Worm (Caenorhabditis elegans) whole organism, L2 larva: Measurements from ENCODE around the gene srw-101.

Experiments used
- C34F6.9 ChIP-seq: fragments of 150-350 bp; optimal IDR thresholded peaks from 2 replicates; lab custom pipeline; 2014; ENCODE audit warnings: missing biosample characterization, missing genetic modification characterization
- R02D3.7 ChIP-seq: fragments of 150-350 bp; optimal IDR thresholded peaks from 2 replicates; lab custom pipeline; 2014; ENCODE audit warnings: missing biosample characterization, missing genetic modification characterization
- Y55F3AM.14 ChIP-seq: fragments of 200-800 bp; sonication (Bioruptor generic); optimal IDR thresholded peaks from 2 replicates; lab custom pipeline; 2018; ENCODE audit warnings: mild to moderate bottlenecking, missing genetic modification characterization, missing compliant biosample characterization
- ZK546.5 ChIP-seq: sonication (generic microtip); optimal IDR thresholded peaks from 2 replicates; lab custom pipeline; 2017; ENCODE audit warnings: missing biosample characterization, missing genetic modification characterization
- alr-1 ChIP-seq: fragments of 150-350 bp; optimal IDR thresholded peaks from 2 replicates; lab custom pipeline; 2014; ENCODE audit warnings: missing biosample characterization, missing genetic modification characterization
- ama-1 ChIP-seq: fragments of 150-350 bp; optimal IDR thresholded peaks from 2 replicates; lab custom pipeline; 2018; ENCODE audit warnings: inconsistent platforms
- blmp-1 ChIP-seq: sonication (generic microtip); optimal IDR thresholded peaks from 2 replicates; lab custom pipeline; 2017; ENCODE audit warnings: missing genetic modification characterization, mild to moderate bottlenecking, missing compliant biosample characterization, antibody characterized with exemption, moderate library complexity; ENCODE audit not compliant: insufficient read depth
- ceh-16 ChIP-seq: fragments of 150-350 bp; optimal IDR thresholded peaks from 2 replicates; lab custom pipeline; 2014; ENCODE audit warnings: missing biosample characterization, missing genetic modification characterization
- crh-2 ChIP-seq: sonication (generic microtip); optimal IDR thresholded peaks from 2 replicates; lab custom pipeline; 2017; ENCODE audit warnings: missing biosample characterization, missing genetic modification characterization
- dmd-4 ChIP-seq: sonication (generic microtip); optimal IDR thresholded peaks from 2 replicates; lab custom pipeline; 2017; ENCODE audit warnings: missing biosample characterization, missing genetic modification characterization
- egl-27 ChIP-seq: sonication (generic microtip); optimal IDR thresholded peaks from 3 replicates; lab custom pipeline; 2017; ENCODE audit warnings: missing biosample characterization, missing genetic modification reagents, missing genetic modification characterization
- elt-1 ChIP-seq: fragments of 150-350 bp; optimal IDR thresholded peaks from 2 replicates; lab custom pipeline; 2014; ENCODE audit warnings: missing biosample characterization, missing genetic modification characterization
- fos-1 ChIP-seq: fragments of 150-350 bp; optimal IDR thresholded peaks from 2 replicates; lab custom pipeline; 2014; ENCODE audit warnings: missing biosample characterization, missing genetic modification characterization
- gmeb-1 ChIP-seq: fragments of 150-350 bp; optimal IDR thresholded peaks from 2 replicates; lab custom pipeline; 2014; ENCODE audit warnings: missing biosample characterization, missing genetic modification characterization
- lin-11 ChIP-seq: fragments of 150-350 bp; sonication (generic microtip); optimal IDR thresholded peaks from 2 replicates; lab custom pipeline; 2014; ENCODE audit warnings: missing biosample characterization, missing genetic modification characterization, inconsistent platforms, mixed read lengths
- lin-13 ChIP-seq: fragments of 150-350 bp; optimal IDR thresholded peaks from 2 replicates; lab custom pipeline; 2014; ENCODE audit warnings: missing biosample characterization, missing genetic modification reagents, missing genetic modification characterization
- lin-39 ChIP-seq: fragments of 150-350 bp; optimal IDR thresholded peaks from 2 replicates; lab custom pipeline; 2014; ENCODE audit warnings: missing biosample characterization, missing genetic modification reagents, missing genetic modification characterization
- mbf-1 ChIP-seq: sonication (generic microtip); optimal IDR thresholded peaks from 2 replicates; lab custom pipeline; 2017; ENCODE audit warnings: missing biosample characterization, missing genetic modification characterization
- nhr-10 ChIP-seq: sonication (generic microtip); optimal IDR thresholded peaks from 2 replicates; lab custom pipeline; 2017; ENCODE audit warnings: missing biosample characterization, missing genetic modification characterization
- nhr-11 ChIP-seq: fragments of 150-350 bp; optimal IDR thresholded peaks from 2 replicates; lab custom pipeline; 2014; ENCODE audit warnings: missing biosample characterization, missing genetic modification characterization
- nhr-129 ChIP-seq: fragments of 150-350 bp; optimal IDR thresholded peaks from 2 replicates; lab custom pipeline; 2014; ENCODE audit warnings: missing biosample characterization, missing genetic modification characterization
- nhr-21 ChIP-seq: fragments of 150-350 bp; optimal IDR thresholded peaks from 2 replicates; lab custom pipeline; 2014; ENCODE audit warnings: missing biosample characterization, missing genetic modification characterization
- nhr-23 ChIP-seq: fragments of 150-350 bp; optimal IDR thresholded peaks from 2 replicates; lab custom pipeline; 2014; ENCODE audit warnings: missing biosample characterization, missing genetic modification reagents, missing genetic modification characterization
- nhr-6 ChIP-seq: fragments of 150-350 bp; optimal IDR thresholded peaks from 2 replicates; lab custom pipeline; 2014; ENCODE audit warnings: missing biosample characterization, missing genetic modification characterization
- peb-1 ChIP-seq: fragments of 150-350 bp; optimal IDR thresholded peaks from 2 replicates; lab custom pipeline; 2014; ENCODE audit warnings: missing biosample characterization, missing genetic modification characterization
- sem-4 ChIP-seq: fragments of 150-350 bp; optimal IDR thresholded peaks from 2 replicates; lab custom pipeline; 2014; ENCODE audit warnings: missing biosample characterization, missing genetic modification reagents, missing genetic modification characterization
- skn-1 ChIP-seq: sonication (generic microtip); optimal IDR thresholded peaks from 2 replicates; lab custom pipeline; 2017; ENCODE audit warnings: missing biosample characterization, missing genetic modification characterization
- sma-3 ChIP-seq: sonication (generic microtip); optimal IDR thresholded peaks from 2 replicates; lab custom pipeline; 2016; ENCODE audit warnings: missing genetic modification reagents, missing genetic modification characterization, missing compliant biosample characterization
- sma-9 ChIP-seq, 2 experiments: fragments of 150-350 bp in 1 of 2; sonication (generic microtip) in 1 of 2; optimal IDR thresholded peaks; 2 replicates each; lab custom pipeline; 2014 to 2016; ENCODE audit warnings: missing genetic modification characterization in 2 of 2, mild to moderate bottlenecking in 1 of 2, missing biosample characterization in 1 of 2, missing compliant biosample characterization in 1 of 2, missing genetic modification reagents in 1 of 2, moderate library complexity in 1 of 2
- snpc-4 ChIP-seq: fragments of 150-350 bp; optimal IDR thresholded peaks from 2 replicates; lab custom pipeline; 2014; ENCODE audit warnings: missing biosample characterization, missing genetic modification characterization
- unc-55 ChIP-seq: fragments of 150-350 bp; sonication (generic microtip); optimal IDR thresholded peaks from 3 replicates; lab custom pipeline; 2014; ENCODE audit warnings: missing biosample characterization, missing genetic modification reagents, missing genetic modification characterization
- unc-62 ChIP-seq: fragments of 150-350 bp; optimal IDR thresholded peaks from 2 replicates; lab custom pipeline; 2014; ENCODE audit warnings: missing biosample characterization, missing genetic modification reagents, missing genetic modification characterization
- zag-1 ChIP-seq: fragments of 150-350 bp; optimal IDR thresholded peaks from 2 replicates; lab custom pipeline; 2014; ENCODE audit warnings: missing biosample characterization, missing genetic modification characterization
- ztf-1 ChIP-seq: fragments of 200-800 bp; sonication (Bioruptor generic); conservative IDR thresholded peaks from 2 replicates; pipeline ENCODE4 v1.3.6; 2022; ENCODE audit warnings: missing genetic modification characterization, missing compliant biosample characterization
- ztf-11 ChIP-seq: sonication (generic microtip); optimal IDR thresholded peaks from 2 replicates; lab custom pipeline; 2017; ENCODE audit warnings: missing biosample characterization, missing genetic modification characterization
- ztf-4 ChIP-seq: fragments of 150-350 bp; optimal IDR thresholded peaks from 2 replicates; lab custom pipeline; 2014; ENCODE audit warnings: missing biosample characterization, missing genetic modification characterization

The srw-101 gene

DNA sequence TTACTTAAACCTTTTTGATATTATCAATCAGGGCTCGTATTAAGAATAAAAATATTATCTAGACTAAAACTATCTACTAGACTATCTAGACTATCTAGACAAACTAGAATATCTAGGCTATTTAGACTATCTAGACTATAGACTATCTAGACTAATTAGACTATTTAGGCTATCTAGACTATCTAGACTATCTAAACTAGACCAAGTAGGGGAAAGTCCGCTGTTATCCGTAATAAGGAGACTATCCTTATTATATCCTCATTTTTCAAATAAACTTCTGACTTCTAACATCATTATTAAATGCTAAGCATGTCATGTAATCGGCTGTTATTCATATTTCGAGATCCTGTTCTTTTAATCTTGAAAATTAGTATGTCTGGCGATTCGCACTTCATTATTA, at the start of gene srw-101:
Gene srw-101 (plus strand): TSS at position 301 of the 400 bp plus-strand sequence.
- TF ChIP-seq ztf-4, result no peak
- no peak for TF ChIP-seq ztf-11
- no peak for TF ChIP-seq nhr-129 (tag; lab: Kevin White, UChicago)
- TF ChIP-seq unc-55, result no peak
- no peak for TF ChIP-seq nhr-23
- no peak for TF ChIP-seq lin-13 (GFP tag; lab: Kevin White, UChicago)
- no peak for TF ChIP-seq nhr-21
- no peak for TF ChIP-seq C34F6.9 (tag; lab: Kevin White, UChicago)
- no peak for TF ChIP-seq ama-1 (lab: Kevin White, UChicago)
- TF ChIP-seq R02D3.7, result no peak
- no peak for TF ChIP-seq sem-4 (tag; lab: Kevin White, UChicago)
- TF ChIP-seq lin-11 (tag; lab: Kevin White, UChicago), result no peak
- TF ChIP-seq ztf-1, result no peak
- TF ChIP-seq sma-9 (GFP tag; optimal IDR thresholded peaks at IDR 0.05; lab: Kevin White, UChicago), result no peak
- TF ChIP-seq sma-9 (tag; optimal IDR thresholded peaks at IDR 0.05; lab: Kevin White, UChicago), result no peak
- TF ChIP-seq Y55F3AM.14, result no peak
- TF ChIP-seq dmd-4, result no peak
- no peak for TF ChIP-seq nhr-11 (tag; lab: Kevin White, UChicago)
- TF ChIP-seq ceh-16 (tag; lab: Kevin White, UChicago), result no peak
- no peak for TF ChIP-seq sma-3 (GFP tag; lab: Kevin White, UChicago)
- TF ChIP-seq, all 48 proteins: peak for 0

DNA sequence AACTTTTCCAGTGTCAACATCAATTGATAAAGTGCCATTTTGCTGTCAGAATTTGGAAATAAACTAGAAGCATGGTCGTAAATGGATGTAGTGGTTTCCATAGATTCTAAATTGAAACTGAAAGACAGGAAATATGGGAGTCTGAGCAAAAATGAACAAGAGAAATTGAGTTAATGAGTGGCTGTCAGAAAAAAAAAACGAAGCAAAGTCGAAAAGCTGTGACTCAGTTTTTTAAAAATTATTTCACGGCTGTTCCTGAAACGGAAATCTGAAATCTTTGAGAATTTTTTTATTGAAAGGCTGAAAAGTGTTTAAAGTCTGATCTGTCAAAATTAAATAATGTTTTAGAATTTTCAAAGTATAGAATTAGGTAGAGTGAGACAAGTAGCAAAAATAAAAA, 43.8 kb upstream of the srw-101 start, which contains the start of gene srw-98:
Gene srw-98 (minus strand): TSS at position 101 of the 400 bp plus-strand sequence.
- TF ChIP-seq egl-27 (no peak), zag-1 (tag; lab: Kevin White, UChicago) (no peak), ama-1 (lab: Kevin White, UChicago) (no peak), nhr-10 (tag; lab: Kevin White, UChicago) (no peak), alr-1 (tag; lab: Kevin White, UChicago) (no peak), fos-1 (no peak), ztf-4 (no peak)

DNA sequence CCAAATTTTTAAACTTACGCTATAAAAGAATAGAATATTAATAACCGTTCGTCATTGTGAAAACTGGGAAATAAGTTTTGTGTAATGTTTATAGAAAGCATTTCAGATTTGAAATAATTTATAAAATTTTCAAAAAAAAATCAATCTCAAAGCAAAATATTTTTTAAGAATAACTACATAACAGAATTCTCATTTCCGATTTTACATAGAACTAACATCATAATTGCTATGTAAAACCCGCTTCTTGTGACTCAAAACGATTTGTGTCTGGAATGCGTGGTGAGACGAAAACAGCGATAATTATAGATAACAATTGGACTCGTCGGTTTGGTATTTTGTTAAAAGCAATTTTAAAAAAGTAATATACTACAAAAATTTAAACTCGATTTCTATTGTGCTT, 41.3 kb upstream of the srw-101 start, which contains the start of gene srw-91:
Gene srw-91 (minus strand): TSS at position 101 of the 400 bp plus-strand sequence.
- no peak for TF ChIP-seq blmp-1
- no peak for TF ChIP-seq unc-55
- TF ChIP-seq gmeb-1 (tag; lab: Kevin White, UChicago), result no peak
- no peak for TF ChIP-seq nhr-6
- TF ChIP-seq ceh-16 (tag; lab: Kevin White, UChicago), result no peak
- no peak for TF ChIP-seq C34F6.9 (tag; lab: Kevin White, UChicago)
- TF ChIP-seq, all 48 proteins: peak for 0

DNA sequence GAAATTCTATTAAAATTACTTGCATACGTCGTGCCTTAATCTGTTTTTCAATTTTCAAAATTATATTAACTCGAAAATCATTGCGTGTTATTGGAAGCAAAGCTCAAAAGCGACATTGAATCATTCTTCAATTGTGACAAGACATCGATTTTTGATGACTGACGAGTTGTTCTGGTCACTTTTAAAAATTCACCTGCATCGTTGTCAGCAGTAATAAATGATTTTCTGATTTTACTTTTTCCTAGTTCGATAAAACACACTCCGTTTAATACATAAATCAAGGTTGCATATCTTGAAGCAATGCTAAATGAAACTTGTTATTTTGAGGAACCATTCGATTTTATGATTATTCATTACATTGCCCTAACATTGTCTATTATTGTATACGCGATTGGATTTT, 39.8 kb upstream of the srw-101 start, which contains the start of gene srh-3:
Gene srh-3 (plus strand): TSS at position 301 of the 400 bp plus-strand sequence.
- TF ChIP-seq lin-39 (tag; lab: Kevin White, UChicago) (no peak), Y55F3AM.14 (no peak), crh-2 (tag; lab: Kevin White, UChicago) (no peak), egl-27 (no peak), unc-62 (no peak), snpc-4 (no peak), peb-1 (tag; lab: Kevin White, UChicago) (no peak), R02D3.7 (no peak), ztf-11 (no peak), elt-1 (tag; lab: Kevin White, UChicago) (no peak), dmd-4 (no peak), ZK546.5 (tag; lab: Kevin White, UChicago) (no peak), nhr-23 (no peak), gmeb-1 (tag; lab: Kevin White, UChicago) (no peak), fos-1 (no peak), nhr-6 (no peak), mbf-1 (tag; lab: Kevin White, UChicago) (no peak), C34F6.9 (tag; lab: Kevin White, UChicago) (no peak)

DNA sequence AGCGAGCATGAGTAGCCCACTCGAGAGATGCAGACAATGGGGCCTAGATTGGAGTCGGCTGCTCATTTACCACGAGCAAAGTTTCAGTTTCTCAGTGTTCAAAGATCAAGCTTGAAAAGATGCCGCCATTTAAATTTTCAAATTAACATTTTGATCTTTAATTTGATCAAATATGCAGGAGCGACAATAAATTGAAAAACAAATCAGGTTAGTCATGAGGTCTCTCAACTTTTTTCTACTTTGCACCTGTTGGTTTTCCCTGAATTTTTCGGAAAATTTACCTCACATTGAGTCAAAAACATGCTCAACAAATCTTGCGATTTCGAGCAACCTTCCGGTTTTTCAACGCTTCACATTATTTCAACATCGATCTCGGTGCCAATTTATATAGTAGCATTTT, 36.7 kb upstream of the srw-101 start, which contains the start of gene srh-5:
Gene srh-5 (plus strand): TSS at position 301 of the 400 bp plus-strand sequence.
- TF ChIP-seq nhr-129 (tag; lab: Kevin White, UChicago) (no peak), ztf-4 (no peak), lin-11 (tag; lab: Kevin White, UChicago) (no peak), nhr-6 (no peak), nhr-23 (no peak), lin-13 (GFP tag; lab: Kevin White, UChicago) (no peak), skn-1 (no peak), snpc-4 (no peak)
